Worm (Caenorhabditis elegans) whole organism, L3 larva: ENCODE measurements around the gene srw-60.

Experiments used
- ZK546.5 ChIP-seq: sonication (generic microtip); optimal IDR thresholded peaks from 2 replicates; lab custom pipeline; 2017; ENCODE audit warnings: missing biosample characterization, missing genetic modification characterization
- ceh-82 ChIP-seq: fragments of 150-350 bp; optimal IDR thresholded peaks from 2 replicates; lab custom pipeline; 2014; ENCODE audit warnings: missing biosample characterization, missing genetic modification characterization
- egl-27 ChIP-seq: sonication (generic microtip); optimal IDR thresholded peaks from 4 replicates; lab custom pipeline; 2017; ENCODE audit warnings: missing biosample characterization, missing genetic modification reagents, missing genetic modification characterization
- fos-1 ChIP-seq: fragments of 150-350 bp; optimal IDR thresholded peaks from 2 replicates; lab custom pipeline; 2014; ENCODE audit warnings: missing biosample characterization, missing genetic modification characterization
- lin-39 ChIP-seq: fragments of 150-350 bp; optimal IDR thresholded peaks from 2 replicates; lab custom pipeline; 2018; ENCODE audit warnings: missing biosample characterization, missing genetic modification reagents, missing genetic modification characterization
- mdl-1 ChIP-seq: fragments of 150-350 bp; optimal IDR thresholded peaks from 2 replicates; lab custom pipeline; 2014; ENCODE audit warnings: missing biosample characterization, missing genetic modification characterization
- pha-4 ChIP-seq: fragments of 150-350 bp; optimal IDR thresholded peaks from 2 replicates; lab custom pipeline; 2014; ENCODE audit warnings: missing biosample characterization, missing genetic modification reagents, missing genetic modification characterization
- skn-1 ChIP-seq: fragments of 150-350 bp; optimal IDR thresholded peaks from 2 replicates; lab custom pipeline; 2014; ENCODE audit warnings: missing biosample characterization, missing genetic modification characterization
- zag-1 ChIP-seq: fragments of 150-350 bp; optimal IDR thresholded peaks from 2 replicates; lab custom pipeline; 2014; ENCODE audit warnings: missing biosample characterization, missing genetic modification characterization
- ztf-11 ChIP-seq: fragments of 150-350 bp; optimal IDR thresholded peaks from 2 replicates; lab custom pipeline; 2014; ENCODE audit warnings: missing biosample characterization, missing genetic modification characterization

DNA sequence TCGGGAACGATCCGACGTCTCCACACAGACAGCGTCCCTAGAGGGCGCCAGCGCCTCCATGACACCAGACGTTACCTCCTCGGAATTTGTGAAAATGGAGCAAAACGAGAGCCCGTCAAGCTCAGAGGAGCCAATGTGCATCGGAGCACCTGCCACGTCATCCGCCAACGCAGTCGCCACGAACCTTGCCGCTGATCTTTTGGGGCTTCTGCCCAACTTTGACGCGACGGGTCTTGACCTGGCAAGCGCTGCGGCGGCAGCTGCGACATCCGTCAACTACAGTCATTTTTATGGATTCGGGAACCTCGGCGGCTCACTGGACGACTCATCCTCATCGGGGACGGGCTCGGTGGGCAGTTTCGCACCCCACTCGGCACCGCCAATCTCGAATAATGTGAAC is 27.0 kb downstream of the srw-60 start:
- TF ChIP-seq ceh-82 (tag; lab: Kevin White, UChicago) (no peak), ztf-11 (tag; lab: Kevin White, UChicago) (no peak), ZK546.5 (tag; lab: Kevin White, UChicago) (no peak), skn-1 (tag; lab: Kevin White, UChicago) (no peak), mdl-1 (tag; lab: Kevin White, UChicago) (no peak), egl-27 (tag; lab: Kevin White, UChicago) (no peak), fos-1 (tag; lab: Kevin White, UChicago) (no peak), pha-4 (tag; lab: Kevin White, UChicago) (no peak), zag-1 (tag; lab: Kevin White, UChicago) (no peak), lin-39 (no peak)
